Worm (Caenorhabditis elegans): Measurements from ENCODE around the gene C14C10.2.

DNA sequence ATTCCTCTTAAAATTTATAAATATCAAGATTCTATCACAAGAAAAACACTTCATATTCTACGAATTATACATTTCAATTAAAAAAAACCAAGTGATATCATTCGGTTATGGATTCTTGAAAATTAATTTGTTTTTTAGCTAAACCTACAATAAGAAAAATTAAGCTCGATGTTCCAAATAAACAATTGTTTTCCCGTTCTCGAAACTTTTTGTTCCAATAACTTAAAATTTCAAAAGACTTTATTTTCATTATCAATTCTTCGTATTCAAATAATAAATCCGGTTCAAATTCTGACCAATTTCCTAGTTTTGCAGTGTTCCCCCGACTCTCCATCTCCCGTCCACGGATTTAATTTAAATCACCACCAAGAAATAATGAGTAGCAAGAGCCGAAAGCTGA lies 13.0 kb downstream of the C14C10.2 start, which contains the start of gene E02A10.3:
- no peak for TF ChIP-seq dao-5 (tag; optimal IDR thresholded peaks at IDR 0.05)
- no peak for TF ChIP-seq him-1 (tag; optimal IDR thresholded peaks at IDR 0.05)
